Worm (Caenorhabditis elegans): ENCODE measurements around the gene dnj-25.

- TF ChIP-seq lin-13 (GFP tag; optimal IDR thresholded peaks at IDR 0.05), result no peak
- TF ChIP-seq skn-1 (tag; optimal IDR thresholded peaks at IDR 0.05), result no peak
- no peak for TF ChIP-seq lin-39 (tag; optimal IDR thresholded peaks at IDR 0.05)
- peak; percentile 78 for TF ChIP-seq hmg-1.1 (GFP tag; IDR thresholded peaks at IDR 0.05)
- no peak for TF ChIP-seq attf-4 (tag; optimal IDR thresholded peaks at IDR 0.05)
- TF ChIP-seq mxl-3 (GFP tag; optimal IDR thresholded peaks at IDR 0.05), result no peak
- no peak for TF ChIP-seq fos-1 (tag; optimal IDR thresholded peaks at IDR 0.05)
- TF ChIP-seq fkh-10 (GFP tag; optimal IDR thresholded peaks at IDR 0.05), result no peak
- no peak for TF ChIP-seq tag-97 (GFP tag; IDR thresholded peaks at IDR 0.05)
Observed at ce11 chrV:20693968-20694367, 50.2 kb downstream of the dnj-25 start.

Data from whole organism, L4 larva.